Fruit fly (Drosophila melanogaster) whole organism, embryonic: ENCODE measurements around the gene Zyx.

Source experiments
- ATbp ChIP-seq: fragments of 200-800 bp; sonication (Bioruptor generic); optimal IDR thresholded peaks from 2 replicates; lab custom pipeline; 2017; ENCODE audit warnings: missing biosample characterization, mild to moderate bottlenecking, missing genetic modification characterization, missing genetic modification reagents
- Ada2b ChIP-seq: fragments of 200-800 bp; sonication (Bioruptor generic); IDR thresholded peaks from 2 replicates; pipeline ENCODE4 v1.3.6; 2022; ENCODE audit warnings: missing biosample characterization, missing genetic modification characterization
- C15 ChIP-seq: fragments of 200-800 bp; sonication (Bioruptor generic); IDR thresholded peaks from 3 replicates; pipeline ENCODE4 v1.3.6; 2022; ENCODE audit warnings: missing biosample characterization, missing genetic modification characterization
- CG10209 ChIP-seq: fragments of 200-800 bp; sonication (Bioruptor generic); optimal IDR thresholded peaks from 3 replicates; lab custom pipeline; 2017; ENCODE audit warnings: missing biosample characterization, mild to moderate bottlenecking, missing genetic modification characterization, missing genetic modification reagents
- CG10366 ChIP-seq: fragments of 200-800 bp; sonication (Bioruptor generic); IDR thresholded peaks from 2 replicates; pipeline ENCODE4 v1.3.6; 2022; ENCODE audit warnings: missing biosample characterization, missing genetic modification characterization
- CG10654 ChIP-seq: fragments of 200-800 bp; sonication (Bioruptor generic); optimal IDR thresholded peaks from 2 replicates; lab custom pipeline; 2016; ENCODE audit warnings: missing biosample characterization, missing genetic modification characterization
- CG14667 ChIP-seq: fragments of 200-800 bp; sonication (Bioruptor generic); IDR thresholded peaks from 2 replicates; pipeline ENCODE4 v1.3.6; 2022; ENCODE audit warnings: missing biosample characterization, missing genetic modification characterization
- CG14710 ChIP-seq: fragments of 200-800 bp; sonication (Bioruptor generic); optimal IDR thresholded peaks from 3 replicates; lab custom pipeline; 2019; ENCODE audit warnings: missing biosample characterization, mild to moderate bottlenecking, missing genetic modification characterization, moderate library complexity
- CG15011 ChIP-seq: fragments of 200-800 bp; sonication (Bioruptor generic); optimal IDR thresholded peaks from 3 replicates; lab custom pipeline; 2018; ENCODE audit warnings: missing biosample characterization, mild to moderate bottlenecking, missing genetic modification characterization
- CG1602 ChIP-seq: fragments of 200-800 bp; sonication (Bioruptor generic); optimal IDR thresholded peaks from 3 replicates; lab custom pipeline; 2016; ENCODE audit warnings: missing biosample characterization, missing genetic modification characterization
- CG17361 ChIP-seq: fragments of 200-800 bp; sonication (Bioruptor generic); IDR thresholded peaks from 3 replicates; pipeline ENCODE4 v1.3.6; 2022; ENCODE audit warnings: missing biosample characterization, missing genetic modification characterization
- CG17385 ChIP-seq: fragments of 200-800 bp; sonication (Bioruptor generic); optimal IDR thresholded peaks from 3 replicates; lab custom pipeline; 2018; ENCODE audit warnings: missing biosample characterization, mild to moderate bottlenecking, missing genetic modification characterization
- CG18262 ChIP-seq: fragments of 200-800 bp; optimal IDR thresholded peaks from 3 replicates; lab custom pipeline; 2019; ENCODE audit warnings: missing biosample characterization, mild to moderate bottlenecking, missing genetic modification characterization, moderate library complexity
- CG3281 ChIP-seq: fragments of 200-800 bp; sonication (Bioruptor generic); optimal IDR thresholded peaks from 3 replicates; lab custom pipeline; 2017; ENCODE audit warnings: missing biosample characterization, mild to moderate bottlenecking, missing genetic modification characterization
- CG3407 ChIP-seq: fragments of 200-800 bp; sonication (Bioruptor generic); optimal IDR thresholded peaks from 2 replicates; lab custom pipeline; 2018; ENCODE audit warnings: missing biosample characterization, mild to moderate bottlenecking, missing genetic modification characterization
- CG3838 ChIP-seq: fragments of 200-800 bp; sonication (Bioruptor generic); optimal IDR thresholded peaks from 3 replicates; lab custom pipeline; 2016; ENCODE audit warnings: missing biosample characterization, missing genetic modification characterization
- CG4424 ChIP-seq: fragments of 200-800 bp; sonication (Bioruptor generic); optimal IDR thresholded peaks from 3 replicates; lab custom pipeline; 2016; ENCODE audit warnings: missing biosample characterization, missing genetic modification characterization
- CG7556 ChIP-seq: fragments of 200-800 bp; sonication (Bioruptor generic); optimal IDR thresholded peaks from 2 replicates; lab custom pipeline; 2017; ENCODE audit warnings: missing biosample characterization, mild to moderate bottlenecking, missing genetic modification characterization
- CG8388 ChIP-seq: fragments of 200-800 bp; sonication (Bioruptor generic); optimal IDR thresholded peaks from 2 replicates; lab custom pipeline; 2019; ENCODE audit warnings: missing biosample characterization, mild to moderate bottlenecking, missing genetic modification characterization, moderate library complexity
- CG9727 ChIP-seq: fragments of 200-800 bp; sonication (Bioruptor generic); optimal IDR thresholded peaks from 3 replicates; lab custom pipeline; 2017; ENCODE audit warnings: missing biosample characterization, mild to moderate bottlenecking, missing genetic modification characterization
- Chrac-16 ChIP-seq: fragments of 200-800 bp; sonication (Bioruptor generic); optimal IDR thresholded peaks from 3 replicates; lab custom pipeline; 2016; ENCODE audit warnings: missing biosample characterization, missing genetic modification characterization
- D19A ChIP-seq: fragments of 200-800 bp; optimal IDR thresholded peaks from 3 replicates; lab custom pipeline; 2019; ENCODE audit warnings: missing biosample characterization, mild to moderate bottlenecking, missing genetic modification characterization, moderate library complexity
- E2f1 ChIP-seq: fragments of 200-800 bp; sonication (Bioruptor generic); IDR thresholded peaks from 2 replicates; pipeline ENCODE4 v1.3.6; 2022; ENCODE audit warnings: missing biosample characterization, missing genetic modification characterization
- Ets65A ChIP-seq: fragments of 200-800 bp; sonication (Bioruptor generic); peaks from one replicate; lab custom pipeline; 2016; ENCODE audit warnings: missing biosample characterization, missing genetic modification characterization
- HLH3B ChIP-seq: fragments of 200-800 bp; sonication (Bioruptor generic); IDR thresholded peaks from 2 replicates; pipeline ENCODE4 v1.3.6; 2022; ENCODE audit warnings: missing biosample characterization, missing genetic modification characterization
- HLH4C ChIP-seq: fragments of 200-800 bp; sonication (Bioruptor generic); IDR thresholded peaks from 3 replicates; pipeline ENCODE4 v1.3.6; 2022; ENCODE audit warnings: missing biosample characterization, missing genetic modification characterization; ENCODE audit not compliant: partially characterized antibody
- MTF-1 ChIP-seq: fragments of 200-800 bp; sonication (Bioruptor generic); optimal IDR thresholded peaks from 2 replicates; lab custom pipeline; 2018; ENCODE audit warnings: missing biosample characterization, mild to moderate bottlenecking, missing genetic modification characterization, borderline replicate concordance
- Neu2 ChIP-seq: fragments of 200-800 bp; sonication (Bioruptor generic); optimal IDR thresholded peaks from 3 replicates; lab custom pipeline; 2016; ENCODE audit warnings: missing biosample characterization, missing genetic modification characterization, borderline replicate concordance
- PHDP ChIP-seq: fragments of 200-800 bp; sonication (Bioruptor generic); optimal IDR thresholded peaks from 3 replicates; lab custom pipeline; 2018; ENCODE audit warnings: missing biosample characterization, mild to moderate bottlenecking, missing genetic modification characterization, moderate library complexity
- ato ChIP-seq: fragments of 200-800 bp; sonication (Bioruptor generic); IDR thresholded peaks from 2 replicates; pipeline ENCODE4 v1.3.6; 2022; ENCODE audit warnings: missing biosample characterization, missing genetic modification characterization; ENCODE audit not compliant: partially characterized antibody
- bbx ChIP-seq: fragments of 200-800 bp; sonication (Bioruptor generic); IDR thresholded peaks from 2 replicates; pipeline ENCODE4 v1.3.6; 2022; ENCODE audit warnings: missing biosample characterization, missing genetic modification characterization; ENCODE audit not compliant: partially characterized antibody
- bsh ChIP-seq, 2 experiments: fragments of 200-800 bp; sonication (Bioruptor generic); optimal IDR thresholded peaks; 2 replicates each; lab custom pipeline; 2017 to 2018; ENCODE audit warnings: mild to moderate bottlenecking in 2 of 2, missing biosample characterization in 2 of 2, missing genetic modification characterization in 2 of 2, moderate library complexity in 1 of 2
- dmrt11E ChIP-seq: fragments of 200-800 bp; sonication (Bioruptor generic); optimal IDR thresholded peaks from 3 replicates; lab custom pipeline; 2018; ENCODE audit warnings: missing biosample characterization, mild to moderate bottlenecking, missing genetic modification characterization, moderate library complexity
- dmrt99B ChIP-seq: fragments of 200-800 bp; sonication (Bioruptor generic); optimal IDR thresholded peaks from 2 replicates; lab custom pipeline; 2018; ENCODE audit warnings: missing biosample characterization, mild to moderate bottlenecking, missing genetic modification characterization, moderate library complexity
- dysf ChIP-seq: fragments of 200-800 bp; sonication (Bioruptor generic); IDR thresholded peaks from 3 replicates; pipeline ENCODE4 v1.3.6; 2022; ENCODE audit warnings: missing biosample characterization, missing genetic modification characterization
- fd3F ChIP-seq: fragments of 200-800 bp; sonication (Bioruptor generic); optimal IDR thresholded peaks from 2 replicates; lab custom pipeline; 2018; ENCODE audit warnings: missing biosample characterization, mild to moderate bottlenecking, missing genetic modification characterization, moderate library complexity
- fd96Cb ChIP-seq: fragments of 200-800 bp; sonication (Bioruptor generic); optimal IDR thresholded peaks from 2 replicates; lab custom pipeline; 2018; ENCODE audit warnings: missing biosample characterization, mild to moderate bottlenecking, missing genetic modification characterization, moderate library complexity
- grau ChIP-seq: fragments of 200-800 bp; optimal IDR thresholded peaks from 3 replicates; lab custom pipeline; 2019; ENCODE audit warnings: missing biosample characterization, mild to moderate bottlenecking, missing genetic modification characterization, moderate library complexity
- gsb-n ChIP-seq: fragments of 200-800 bp; sonication (Bioruptor generic); optimal IDR thresholded peaks from 3 replicates; lab custom pipeline; 2018; ENCODE audit warnings: missing biosample characterization, mild to moderate bottlenecking, missing genetic modification characterization
- ind ChIP-seq: fragments of 200-800 bp; sonication (Bioruptor generic); optimal IDR thresholded peaks from 3 replicates; lab custom pipeline; 2016; ENCODE audit warnings: missing biosample characterization, missing genetic modification characterization
- inv ChIP-seq: fragments of 200-800 bp; sonication (Bioruptor generic); IDR thresholded peaks from 2 replicates; pipeline ENCODE4 v1.3.6; 2022; ENCODE audit warnings: missing biosample characterization, missing genetic modification characterization; ENCODE audit not compliant: partially characterized antibody
- lab ChIP-seq: fragments of 200-800 bp; sonication (Bioruptor generic); optimal IDR thresholded peaks from 3 replicates; lab custom pipeline; 2017; ENCODE audit warnings: missing biosample characterization, missing genetic modification characterization, mild to moderate bottlenecking, moderate library complexity, missing genetic modification reagents
- nmo ChIP-seq: fragments of 200-800 bp; sonication (Bioruptor generic); optimal IDR thresholded peaks from 2 replicates; lab custom pipeline; 2018; ENCODE audit warnings: missing biosample characterization, mild to moderate bottlenecking, missing genetic modification characterization, moderate library complexity
- phol ChIP-seq: fragments of 200-800 bp; sonication (Bioruptor generic); optimal IDR thresholded peaks from 3 replicates; lab custom pipeline; 2018; ENCODE audit warnings: missing biosample characterization, mild to moderate bottlenecking, missing genetic modification characterization, moderate library complexity
- row ChIP-seq: fragments of 200-800 bp; sonication (Bioruptor generic); IDR thresholded peaks from 3 replicates; pipeline ENCODE4 v1.3.6; 2022; ENCODE audit warnings: missing biosample characterization, missing genetic modification characterization
- sna ChIP-seq: fragments of 200-800 bp; sonication (Bioruptor generic); IDR thresholded peaks from 2 replicates; pipeline ENCODE4 v1.3.6; 2022; ENCODE audit warnings: missing biosample characterization, missing genetic modification characterization; ENCODE audit not compliant: partially characterized antibody
- vvl ChIP-seq: fragments of 200-800 bp; sonication (Bioruptor generic); IDR thresholded peaks from 2 replicates; pipeline ENCODE4 v1.3.6; 2022; ENCODE audit warnings: missing biosample characterization, missing genetic modification characterization
- zen2 ChIP-seq: fragments of 200-800 bp; sonication (Bioruptor generic); IDR thresholded peaks from 3 replicates; pipeline ENCODE4 v1.3.6; 2022; ENCODE audit warnings: missing biosample characterization, missing genetic modification characterization; ENCODE audit not compliant: partially characterized antibody
- zf30C ChIP-seq: fragments of 200-800 bp; sonication (Bioruptor generic); optimal IDR thresholded peaks from 3 replicates; lab custom pipeline; 2018; ENCODE audit warnings: missing biosample characterization, mild to moderate bottlenecking, missing genetic modification characterization

Gene Zyx

DNA sequence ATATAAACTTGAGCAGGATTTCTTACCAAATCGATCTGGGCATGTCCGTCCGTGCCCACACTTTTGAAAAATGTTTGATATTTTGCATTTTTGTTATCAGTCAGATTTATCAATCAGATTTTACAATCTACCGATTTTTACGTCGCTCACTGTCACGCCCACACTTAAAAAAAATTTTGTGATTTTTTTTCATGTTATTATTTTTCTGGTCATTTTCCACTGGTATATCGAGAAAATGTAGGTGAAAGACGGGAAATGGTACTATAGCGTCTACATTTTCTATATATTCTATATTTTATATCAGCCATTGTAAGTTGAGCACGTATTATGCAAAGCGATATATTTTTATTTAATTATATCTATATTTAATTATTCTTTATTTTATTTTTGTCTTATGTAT, 582 bp downstream of the Zyx start:
- TF ChIP-seq CG4424 (GFP tag; lab: Kevin White, UChicago) (peak; percentile 28), dmrt11E (peak; percentile 38), gsb-n (tag; lab: Kevin White, UChicago) (peak; percentile 22), CG8388 (GFP tag; lab: Kevin White, UChicago) (peak; percentile 57), CG9727 (GFP tag; lab: Kevin White, UChicago) (peak; percentile 31), sna (GFP tag; lab: Robert Waterston, UW) (no peak), ATbp (GFP tag; lab: Kevin White, UChicago) (peak; percentile 32), CG3407 (GFP tag; lab: Kevin White, UChicago) (peak; percentile 3), CG17385 (peak; percentile 10), lab (GFP tag; lab: Kevin White, UChicago) (no peak), CG15011 (GFP tag; lab: Kevin White, UChicago) (no peak), MTF-1 (GFP tag; lab: Kevin White, UChicago) (no peak), E2f1 (GFP tag; lab: Robert Waterston, UW) (0 out of 2 replicates have a peak, but pooled peaks have one; percentile 38), C15 (no peak), HLH3B (GFP tag; lab: Robert Waterston, UW) (0 out of 2 replicates have a peak, but pooled peaks have one; percentile 4), Chrac-16 (GFP tag; lab: Kevin White, UChicago) (peak; percentile 3), CG14710 (tag; lab: Kevin White, UChicago) (peak; percentile 7), dmrt99B (peak; percentile 26), CG3281 (GFP tag; lab: Kevin White, UChicago) (peak; percentile 27), Ada2b (GFP tag; lab: Robert Waterston, UW) (no peak), Ets65A (GFP tag; lab: Kevin White, UChicago) (peak; percentile 26), CG10209 (peak; percentile 2), bsh (GFP tag; optimal IDR thresholded peaks at IDR 0.05; lab: Kevin White, UChicago) (peak in 1 of 2 experiments; percentile 27), fd96Cb (tag; lab: Kevin White, UChicago) (peak; percentile 31), CG10654 (peak; percentile 36), CG10366 (GFP tag; lab: Robert Waterston, UW) (0 out of 2 replicates have a peak, but pooled peaks have one; percentile 18), PHDP (tag; lab: Kevin White, UChicago) (peak; percentile 7), bbx (GFP tag; lab: Robert Waterston, UW) (no peak), row (GFP tag; lab: Robert Waterston, UW) (peak; percentile 32), CG7556 (GFP tag; lab: Kevin White, UChicago) (no peak), nmo (GFP tag; lab: Kevin White, UChicago) (peak; percentile 10), CG17361 (GFP tag; lab: Robert Waterston, UW) (peak; percentile 45; the same call in 2 of the 3 replicates), fd3F (GFP tag; lab: Kevin White, UChicago) (peak; percentile 10), zen2 (no peak), D19A (tag; lab: Kevin White, UChicago) (peak; percentile 44), vvl (GFP tag; lab: Robert Waterston, UW) (no peak), ato (GFP tag; lab: Robert Waterston, UW) (no peak), inv (GFP tag; lab: Robert Waterston, UW) (no peak), Neu2 (GFP tag; lab: Kevin White, UChicago) (no peak), CG1602 (GFP tag; lab: Kevin White, UChicago) (peak; percentile 9), phol (tag; lab: Kevin White, UChicago) (peak; percentile 38), CG14667 (GFP tag; lab: Robert Waterston, UW) (no peak), CG18262 (tag; lab: Kevin White, UChicago) (peak; percentile 36), CG3838 (GFP tag; lab: Kevin White, UChicago) (no peak), ind (peak; percentile 10), dysf (GFP tag; lab: Robert Waterston, UW) (no peak), HLH4C (GFP tag; lab: Robert Waterston, UW) (no peak), grau (tag; lab: Kevin White, UChicago) (no peak), zf30C (GFP tag; lab: Kevin White, UChicago) (peak; percentile 75)
